Worm (Caenorhabditis elegans) whole organism, late embryonic: ENCODE results near the gene fbxb-10.

Source experiments
- K09A11.1 ChIP-seq: sonication (generic microtip); optimal IDR thresholded peaks from 2 replicates; lab custom pipeline; 2017; ENCODE audit warnings: antibody characterized with exemption, mild to moderate bottlenecking, missing genetic modification characterization, missing compliant biosample characterization; ENCODE audit not compliant: insufficient read depth
- ceh-14 ChIP-seq: sonication (generic microtip); optimal IDR thresholded peaks from 2 replicates; lab custom pipeline; 2016; ENCODE audit warnings: missing genotype, missing genetic modification characterization, missing compliant biosample characterization
- ets-4 ChIP-seq: sonication (generic microtip); optimal IDR thresholded peaks from 2 replicates; lab custom pipeline; 2016; ENCODE audit warnings: missing genetic modification characterization, missing compliant biosample characterization
- hlh-30 ChIP-seq: sonication (generic microtip); optimal IDR thresholded peaks from 2 replicates; lab custom pipeline; 2017; ENCODE audit warnings: antibody characterized with exemption, missing genetic modification characterization, missing compliant biosample characterization; ENCODE audit not compliant: insufficient read depth
- nfya-1 ChIP-seq: sonication (generic microtip); optimal IDR thresholded peaks from 2 replicates; lab custom pipeline; 2017; ENCODE audit warnings: missing genetic modification characterization, mild to moderate bottlenecking, missing compliant biosample characterization, antibody characterized with exemption, moderate library complexity
- npax-4 ChIP-seq: sonication (generic microtip); optimal IDR thresholded peaks from 2 replicates; lab custom pipeline; 2016; ENCODE audit warnings: missing genetic modification characterization, missing compliant biosample characterization
- rnt-1 ChIP-seq: sonication (generic microtip); optimal IDR thresholded peaks from 2 replicates; lab custom pipeline; 2016; ENCODE audit warnings: missing genetic modification characterization, missing compliant biosample characterization

DNA sequence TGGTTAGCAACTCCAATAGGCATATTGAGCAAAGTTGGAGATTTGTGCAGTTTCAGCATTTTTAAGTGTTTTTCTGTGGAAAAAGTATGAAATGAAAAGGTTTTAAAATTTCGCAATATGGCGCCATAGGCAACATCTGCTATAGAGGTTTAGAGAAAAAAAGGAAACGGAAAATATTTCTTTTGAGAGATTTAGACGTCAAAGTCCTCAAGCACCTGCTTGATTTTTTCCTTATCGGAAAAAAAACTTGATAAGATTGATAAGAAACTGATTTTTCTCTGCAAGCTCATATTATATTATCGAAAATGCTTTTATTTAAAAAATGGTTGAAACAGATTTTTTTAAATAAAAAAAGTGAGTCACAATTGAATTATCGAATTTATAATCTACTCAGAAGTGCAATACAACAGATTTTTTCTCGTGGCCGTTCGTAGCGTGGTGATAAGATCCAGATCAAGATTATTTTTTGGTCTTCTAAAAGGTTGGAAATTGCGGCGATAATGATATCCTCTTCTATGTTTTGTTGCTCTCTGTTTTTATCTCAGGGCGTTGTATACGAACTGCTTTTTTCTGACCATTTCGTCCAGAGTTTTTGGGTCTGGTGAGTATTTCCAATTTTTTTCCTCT is 1.9 kb upstream of the fbxb-10 start, which contains the start of gene fbxc-19:
- TF ChIP-seq hlh-30 (tag; lab: Kevin White, UChicago), result no peak
- no peak for TF ChIP-seq ets-4
- TF ChIP-seq K09A11.1 (tag; lab: Kevin White, UChicago), result no peak
- TF ChIP-seq rnt-1, result no peak
- TF ChIP-seq nfya-1 (tag; lab: Kevin White, UChicago), result no peak
- no peak for TF ChIP-seq ceh-14 (tag; lab: Kevin White, UChicago)
- TF ChIP-seq npax-4 (tag; lab: Kevin White, UChicago), result no peak
